Fruit fly (Drosophila melanogaster) whole organism, embryonic: Measurements from ENCODE around the gene CG31798.

Experiments used
- CG11696 ChIP-seq: fragments of 200-800 bp; sonication (Bioruptor generic); IDR thresholded peaks from 2 replicates; pipeline ENCODE4 v1.3.6; 2022; ENCODE audit warnings: missing biosample characterization, missing genetic modification characterization
- Dp ChIP-seq: fragments of 200-800 bp; sonication (Bioruptor generic); optimal IDR thresholded peaks from 2 replicates; lab custom pipeline; 2018; ENCODE audit warnings: missing biosample characterization, mild to moderate bottlenecking, missing genetic modification characterization, moderate library complexity
- NfI ChIP-seq: fragments of 200-800 bp; sonication (Bioruptor generic); optimal IDR thresholded peaks from 3 replicates; lab custom pipeline; 2018; ENCODE audit warnings: missing biosample characterization, mild to moderate bottlenecking, missing genetic modification characterization, moderate library complexity
- trh ChIP-seq: fragments of 200-800 bp; sonication (Bioruptor generic); optimal IDR thresholded peaks from 2 replicates; lab custom pipeline; 2016; ENCODE audit warnings: missing biosample characterization, missing genetic modification characterization

DNA sequence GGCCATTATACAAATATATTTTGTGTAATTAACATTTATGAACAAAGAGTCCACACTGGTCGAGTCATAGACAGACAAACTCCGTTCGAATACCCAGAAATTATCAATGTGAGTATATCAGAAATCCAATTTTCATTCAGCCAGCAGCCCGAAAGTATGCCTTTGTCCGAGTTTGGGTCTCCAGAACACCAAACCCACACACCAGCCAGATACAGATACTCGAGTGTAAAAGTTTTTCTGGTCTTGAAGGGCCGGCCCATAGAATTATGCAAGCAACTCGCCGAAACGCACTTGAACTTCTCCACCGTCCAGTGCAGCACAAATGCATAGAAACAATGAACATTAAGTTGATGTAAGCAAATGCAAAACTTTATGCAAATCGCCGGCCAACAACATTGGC, 15.3 kb upstream of the CG31798 start:
- no peak for TF ChIP-seq NfI (GFP tag; lab: Kevin White, UChicago)
- TF ChIP-seq Dp = no peak
- no peak for TF ChIP-seq CG11696
- no peak for TF ChIP-seq trh (GFP tag; lab: Kevin White, UChicago)
